Fruit fly (Drosophila melanogaster) whole organism, wandering third instar larva: ENCODE data around the gene CG10993.

Experiments used
- Abd-B ChIP-seq: fragments of >200 bp; optimal IDR thresholded peaks from 2 replicates; lab custom pipeline; 2017; ENCODE audit warnings: missing biosample characterization, missing genetic modification characterization
- CG32264 ChIP-seq: fragments of 200-800 bp; sonication (Bioruptor generic); optimal IDR thresholded peaks from 2 replicates; lab custom pipeline; 2016; ENCODE audit warnings: missing biosample characterization, missing genetic modification characterization
- CG9705 ChIP-seq: fragments of 200-800 bp; sonication (Bioruptor generic); optimal IDR thresholded peaks from 2 replicates; lab custom pipeline; 2018; ENCODE audit warnings: missing biosample characterization, mild to moderate bottlenecking, missing genetic modification characterization
- CrebA ChIP-seq: fragments of 200-800 bp; sonication (Bioruptor generic); optimal IDR thresholded peaks from 2 replicates; lab custom pipeline; 2016; ENCODE audit warnings: missing biosample characterization, mild to moderate bottlenecking, missing genetic modification characterization, borderline replicate concordance
- Dfd ChIP-seq: fragments of >200 bp; optimal IDR thresholded peaks from 2 replicates; lab custom pipeline; 2017; ENCODE audit warnings: missing biosample characterization, missing genetic modification characterization
- Dif ChIP-seq: fragments of 200-275, 200-300 bp; sonication (Bioruptor generic); optimal IDR thresholded peaks from 2 replicates; lab custom pipeline; 2018; ENCODE audit warnings: missing biosample characterization, missing genetic modification characterization; ENCODE audit not compliant: partially characterized antibody
- GATAd ChIP-seq: sonication (Bioruptor generic); optimal IDR thresholded peaks from 2 replicates; lab custom pipeline; 2016; ENCODE audit warnings: missing biosample characterization, missing genetic modification characterization
- HLH106 ChIP-seq: fragments of 200-800 bp; optimal IDR thresholded peaks from 3 replicates; lab custom pipeline; 2019; ENCODE audit warnings: missing biosample characterization, mild to moderate bottlenecking, missing genetic modification characterization, moderate library complexity
- Hnf4 ChIP-seq: fragments of 200-800 bp; sonication (Bioruptor generic); optimal IDR thresholded peaks from 2 replicates; lab custom pipeline; 2016; ENCODE audit warnings: missing biosample characterization, mild to moderate bottlenecking, missing genetic modification characterization
- Hr78 ChIP-seq: fragments of >200 bp; optimal IDR thresholded peaks from 2 replicates; lab custom pipeline; 2017; ENCODE audit warnings: missing biosample characterization, missing genetic modification characterization
- Hr83 ChIP-seq: fragments of 200-300 bp; sonication (Bioruptor generic); optimal IDR thresholded peaks from 2 replicates; lab custom pipeline; 2016; ENCODE audit warnings: missing biosample characterization, mild to moderate bottlenecking, missing genetic modification characterization, moderate library complexity; ENCODE audit not compliant: poor library complexity, severe bottlenecking
- Jra ChIP-seq: sonication (Bioruptor generic); optimal IDR thresholded peaks from 2 replicates; lab custom pipeline; 2016; ENCODE audit warnings: missing biosample characterization, missing genetic modification characterization
- Mio ChIP-seq: sonication (Bioruptor generic); optimal IDR thresholded peaks from 2 replicates; lab custom pipeline; 2016; ENCODE audit warnings: missing biosample characterization, missing genetic modification characterization
- Myc ChIP-seq: fragments of >200 bp; optimal IDR thresholded peaks from 2 replicates; lab custom pipeline; 2017
- N ChIP-seq: fragments of >200 bp; optimal IDR thresholded peaks from 2 replicates; lab custom pipeline; 2018; ENCODE audit warnings: missing biosample characterization, missing external identifiers, missing genetic modification characterization
- OdsH ChIP-seq: fragments of 200-800 bp; sonication (Bioruptor generic); optimal IDR thresholded peaks from 2 replicates; lab custom pipeline; 2016; ENCODE audit warnings: missing biosample characterization, mild to moderate bottlenecking, missing genetic modification characterization
- Rel ChIP-seq, 2 experiments: fragments of 200-800 bp; sonication (Bioruptor generic) in 1 of 2; optimal IDR thresholded peaks; 2 replicates in 1 of 2; 3 replicates in 1 of 2; lab custom pipeline; 2016 to 2019; ENCODE audit warnings: mild to moderate bottlenecking in 2 of 2, missing biosample characterization in 2 of 2, missing genetic modification characterization in 2 of 2, moderate library complexity in 1 of 2
- Sp1 ChIP-seq: fragments of 200-800 bp; sonication (Bioruptor generic); optimal IDR thresholded peaks from 3 replicates; lab custom pipeline; 2019; ENCODE audit warnings: missing biosample characterization, mild to moderate bottlenecking, missing genetic modification characterization, moderate library complexity
- Vsx2 ChIP-seq: fragments of 200-300, 225-300 bp; sonication (Bioruptor generic); optimal IDR thresholded peaks from 2 replicates; lab custom pipeline; 2018; ENCODE audit warnings: missing biosample characterization, missing genetic modification characterization; ENCODE audit not compliant: partially characterized antibody
- br ChIP-seq: fragments of 200-800 bp; sonication (Bioruptor generic); optimal IDR thresholded peaks from 2 replicates; lab custom pipeline; 2016; ENCODE audit warnings: missing biosample characterization, missing genetic modification characterization
- brk ChIP-seq: fragments of 200-800 bp; sonication (Bioruptor generic); optimal IDR thresholded peaks from 2 replicates; lab custom pipeline; 2016; ENCODE audit warnings: missing biosample characterization, mild to moderate bottlenecking, missing genetic modification characterization
- dl ChIP-seq, 2 experiments: fragments of 175-275, 200-275 bp in 1 of 2; fragments of 200-275 bp in 1 of 2; sonication (Bioruptor generic); optimal IDR thresholded peaks; lab custom pipeline; 2018; ENCODE audit warnings: mild to moderate bottlenecking in 2 of 2, missing biosample characterization in 2 of 2, missing genetic modification characterization in 2 of 2, moderate library complexity in 2 of 2; ENCODE audit not compliant: partially characterized antibody in 2 of 2, insufficient read depth in 1 of 2
- dmrt93B ChIP-seq: fragments of 200-800 bp; sonication (Bioruptor generic); optimal IDR thresholded peaks from 2 replicates; lab custom pipeline; 2018; ENCODE audit warnings: missing biosample characterization, mild to moderate bottlenecking, missing genetic modification characterization
- dsf ChIP-seq: sonication (Bioruptor generic); optimal IDR thresholded peaks from 2 replicates; lab custom pipeline; 2016; ENCODE audit warnings: missing biosample characterization, missing genetic modification characterization, borderline replicate concordance
- ey ChIP-seq: fragments of 200-800 bp; sonication (Bioruptor generic); optimal IDR thresholded peaks from 2 replicates; lab custom pipeline; 2016; ENCODE audit warnings: missing biosample characterization, missing genetic modification characterization
- foxo ChIP-seq, 2 experiments: fragments of 200-800 bp; sonication (Bioruptor generic); optimal IDR thresholded peaks; 2 replicates in 1 of 2; 3 replicates in 1 of 2; lab custom pipeline; 2016 to 2017; ENCODE audit warnings: missing biosample characterization in 2 of 2, missing genetic modification characterization in 2 of 2
- fru ChIP-seq: fragments of 200-800 bp; sonication (Bioruptor generic); optimal IDR thresholded peaks from 3 replicates; lab custom pipeline; 2016; ENCODE audit warnings: missing biosample characterization, mild to moderate bottlenecking, missing genetic modification characterization
- h ChIP-seq: fragments of 200-800 bp; sonication (Bioruptor generic); optimal IDR thresholded peaks from 3 replicates; lab custom pipeline; 2016; ENCODE audit warnings: missing biosample characterization, mild to moderate bottlenecking, missing genetic modification characterization
- jim ChIP-seq: fragments of 175-275, 200-325 bp; sonication (Bioruptor generic); optimal IDR thresholded peaks from 2 replicates; lab custom pipeline; 2016; ENCODE audit warnings: missing biosample characterization, mild to moderate bottlenecking, missing genetic modification characterization
- lola ChIP-seq: fragments of >200 bp; optimal IDR thresholded peaks from 2 replicates; lab custom pipeline; 2017; ENCODE audit warnings: missing biosample characterization, missing genetic modification characterization
- pan ChIP-seq: fragments of >200 bp; optimal IDR thresholded peaks from 2 replicates; lab custom pipeline; 2017
- psq ChIP-seq: fragments of 200-800 bp; sonication (Bioruptor generic); optimal IDR thresholded peaks from 3 replicates; lab custom pipeline; 2017; ENCODE audit warnings: missing biosample characterization, mild to moderate bottlenecking, missing genetic modification characterization, moderate library complexity
- rgr ChIP-seq: fragments of 200-800 bp; sonication (Bioruptor generic); optimal IDR thresholded peaks from 3 replicates; lab custom pipeline; 2016; ENCODE audit warnings: missing biosample characterization, mild to moderate bottlenecking, missing genetic modification characterization
- sage ChIP-seq: fragments of 200-800 bp; sonication (Bioruptor generic); optimal IDR thresholded peaks from 2 replicates; lab custom pipeline; 2016; ENCODE audit warnings: missing biosample characterization, mild to moderate bottlenecking, missing genetic modification characterization
- sv ChIP-seq: fragments of 200-800 bp; sonication (Bioruptor generic); optimal IDR thresholded peaks from 3 replicates; lab custom pipeline; 2016; ENCODE audit warnings: missing biosample characterization, missing genetic modification characterization
- tai ChIP-seq: sonication (Bioruptor generic); optimal IDR thresholded peaks from 2 replicates; lab custom pipeline; 2016; ENCODE audit warnings: missing biosample characterization, missing genetic modification characterization
- usp ChIP-seq: fragments of >200 bp; optimal IDR thresholded peaks from 2 replicates; lab custom pipeline; 2017; ENCODE audit warnings: missing biosample characterization, missing genetic modification characterization
- woc ChIP-seq: sonication (Bioruptor generic); optimal IDR thresholded peaks from 2 replicates; lab custom pipeline; 2016; ENCODE audit warnings: missing biosample characterization, mild to moderate bottlenecking, missing genetic modification characterization

CG10993 gene

DNA sequence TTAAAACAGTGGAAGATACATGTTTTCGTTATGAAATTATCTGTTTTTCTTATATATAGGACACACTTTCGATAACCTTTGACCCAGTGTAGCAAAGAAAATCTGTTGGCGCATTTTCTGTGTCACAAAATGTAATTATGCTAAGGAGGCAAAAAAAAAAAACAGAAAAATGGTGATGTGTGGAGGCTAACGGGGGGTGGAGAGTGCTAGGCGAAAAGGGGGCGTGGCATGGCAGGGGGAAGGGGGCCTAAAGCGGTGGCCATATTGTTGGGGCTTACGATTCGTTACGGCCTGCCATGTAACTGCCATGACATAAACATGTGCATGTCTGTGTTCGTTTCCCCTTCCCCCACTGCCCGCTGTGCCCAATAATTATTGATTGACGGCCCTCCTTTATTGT, 25.7 kb downstream of the CG10993 start:
- no peak for TF ChIP-seq br
- no peak for TF ChIP-seq Hr78 (GFP tag; lab: Kevin White, UChicago)
- no peak for TF ChIP-seq woc (GFP tag; lab: Kevin White, UChicago)
- TF ChIP-seq dsf (GFP tag; lab: Kevin White, UChicago): no peak
- no peak for TF ChIP-seq Abd-B (GFP tag; lab: Kevin White, UChicago)
- TF ChIP-seq Dif (GFP tag; lab: Kevin White, UChicago): no peak
- no peak for TF ChIP-seq rgr (GFP tag; lab: Kevin White, UChicago)
- TF ChIP-seq h (GFP tag; lab: Kevin White, UChicago): no peak
- no peak for TF ChIP-seq Mio (GFP tag; lab: Kevin White, UChicago)
- TF ChIP-seq pan (lab: Kevin White, UChicago): no peak
- no peak for TF ChIP-seq foxo (GFP tag; optimal IDR thresholded peaks at IDR 0.05; lab: Kevin White, UChicago)
- no peak for TF ChIP-seq CG9705 (GFP tag; lab: Kevin White, UChicago)

DNA sequence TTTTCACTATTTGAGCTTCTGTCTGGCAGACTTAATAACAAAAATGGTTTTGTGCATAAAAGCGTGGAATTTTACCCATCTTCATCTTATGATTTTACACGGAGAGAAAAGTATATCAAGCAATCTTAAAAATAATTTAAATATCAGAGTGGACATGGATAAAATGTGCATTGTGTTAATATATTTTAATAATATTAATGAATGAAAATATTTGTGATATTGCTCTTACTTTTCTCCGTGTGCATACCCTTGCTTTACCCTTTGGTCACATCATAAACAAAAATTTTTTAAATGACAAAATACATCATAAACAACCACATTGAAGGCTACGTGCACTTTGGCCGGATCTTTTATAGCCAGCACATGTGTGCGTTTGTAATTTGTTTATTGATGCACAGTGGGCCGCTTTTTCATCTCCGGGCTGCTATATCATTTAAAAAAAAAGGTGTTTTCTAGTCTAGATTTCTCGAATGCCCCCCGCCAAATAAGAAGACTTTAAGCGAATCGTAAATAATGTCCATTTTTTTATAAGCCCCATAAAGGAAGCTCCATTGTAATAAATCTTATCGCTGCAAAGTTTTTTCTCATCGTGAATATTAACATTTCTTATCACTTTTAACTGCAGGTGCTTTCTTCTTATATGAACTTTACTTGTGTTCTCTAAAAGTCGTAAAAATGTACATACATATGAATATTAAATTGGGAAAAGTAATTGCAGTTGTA, 26.4 kb downstream of the CG10993 start:
- TF ChIP-seq brk (GFP tag; lab: Kevin White, UChicago): no peak
- no peak for TF ChIP-seq Mio (GFP tag; lab: Kevin White, UChicago)
- peak; percentile 34 for TF ChIP-seq h (GFP tag; lab: Kevin White, UChicago)
- peak; percentile 2 for TF ChIP-seq OdsH (GFP tag; lab: Kevin White, UChicago)
- TF ChIP-seq CrebA: no peak
- TF ChIP-seq Sp1 (GFP tag; lab: Kevin White, UChicago): peak; percentile 15
- TF ChIP-seq HLH106 (tag; lab: Kevin White, UChicago): peak; percentile 3
- TF ChIP-seq fru: peak; percentile 37
- TF ChIP-seq rgr (GFP tag; lab: Kevin White, UChicago): peak; percentile 28
- TF ChIP-seq dsf (GFP tag; lab: Kevin White, UChicago): no peak
- TF ChIP-seq ey (GFP tag; lab: Kevin White, UChicago): peak; percentile 30
- TF ChIP-seq foxo (GFP tag; optimal IDR thresholded peaks at IDR 0.05; lab: Kevin White, UChicago): peak in 1 of 2 experiments; percentile 31
- TF ChIP-seq psq (GFP tag; lab: Kevin White, UChicago): peak; percentile 20
- TF ChIP-seq, all 38 proteins: peak for 9

DNA sequence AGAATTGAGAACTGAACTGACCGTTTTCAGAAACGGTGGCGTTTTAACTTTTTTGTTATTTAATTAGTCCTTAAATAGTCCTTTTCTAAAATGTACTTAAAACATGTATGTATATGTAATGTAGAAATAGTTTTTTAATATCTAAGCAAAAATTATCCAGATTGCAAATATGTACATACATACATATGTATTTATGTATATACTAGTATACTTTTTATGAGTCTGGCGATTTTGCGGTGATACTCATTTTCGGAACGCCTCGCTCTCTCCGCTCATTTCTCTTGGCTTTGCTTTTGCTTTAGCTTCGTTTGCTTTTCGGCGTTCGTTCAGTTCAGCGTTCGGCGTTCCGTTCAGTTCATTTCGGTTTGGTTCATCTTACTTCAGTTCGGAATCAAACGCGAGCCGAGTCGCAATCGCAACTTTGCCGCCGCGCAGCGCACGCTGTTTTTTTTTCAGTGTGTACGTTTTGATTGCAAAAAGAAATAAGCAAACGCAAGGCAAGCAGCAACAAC, 28.5 kb downstream of the CG10993 start, which contains the start of gene rdgB:
TSS of gene rdgB (plus strand) at position 381 of the 512 bp plus-strand sequence.
- no peak for TF ChIP-seq brk (GFP tag; lab: Kevin White, UChicago)
- TF ChIP-seq Rel (GFP tag; optimal IDR thresholded peaks at IDR 0.05; lab: Kevin White, UChicago): no peak
- peak; percentile 56 for TF ChIP-seq Rel (tag; optimal IDR thresholded peaks at IDR 0.05; lab: Kevin White, UChicago)
- TF ChIP-seq woc (GFP tag; lab: Kevin White, UChicago): peak; percentile 70
- no peak for TF ChIP-seq dsf (GFP tag; lab: Kevin White, UChicago)
- TF ChIP-seq jim (GFP tag; lab: Kevin White, UChicago): no peak
- no peak for TF ChIP-seq Abd-B (GFP tag; lab: Kevin White, UChicago)
- TF ChIP-seq tai (GFP tag; lab: Kevin White, UChicago): no peak
- TF ChIP-seq Hr78 (GFP tag; lab: Kevin White, UChicago): no peak
- peak; percentile 84 for TF ChIP-seq dmrt93B (GFP tag; lab: Kevin White, UChicago)
- TF ChIP-seq Vsx2 (GFP tag; lab: Kevin White, UChicago): no peak
- peak; percentile 8 for TF ChIP-seq Hr83 (GFP tag; lab: Kevin White, UChicago)
- TF ChIP-seq lola: no peak
- peak; percentile 65 for TF ChIP-seq rgr (GFP tag; lab: Kevin White, UChicago)
- TF ChIP-seq GATAd: no peak
- peak; percentile 57 for TF ChIP-seq ey (GFP tag; lab: Kevin White, UChicago)
- no peak for TF ChIP-seq Myc (lab: Kevin White, UChicago)
- peak; percentile 72 for TF ChIP-seq fru
- TF ChIP-seq CG32264 (GFP tag; lab: Kevin White, UChicago): no peak
- peak in 1 of 2 experiments; percentile 82 for TF ChIP-seq foxo (GFP tag; optimal IDR thresholded peaks at IDR 0.05; lab: Kevin White, UChicago)
- TF ChIP-seq CG9705 (GFP tag; lab: Kevin White, UChicago): peak; percentile 70
- TF ChIP-seq Dfd: no peak
- TF ChIP-seq usp (GFP tag; lab: Kevin White, UChicago): no peak
- peak; percentile 31 for TF ChIP-seq sage (GFP tag; lab: Kevin White, UChicago)
- TF ChIP-seq OdsH (GFP tag; lab: Kevin White, UChicago): peak; percentile 80
- peak; percentile 89 for TF ChIP-seq psq (GFP tag; lab: Kevin White, UChicago)
- peak; percentile 77 for TF ChIP-seq h (GFP tag; lab: Kevin White, UChicago)
- TF ChIP-seq Mio (GFP tag; lab: Kevin White, UChicago): no peak
- TF ChIP-seq pan (lab: Kevin White, UChicago): no peak
- peak; percentile 89 for TF ChIP-seq HLH106 (tag; lab: Kevin White, UChicago)
- no peak for TF ChIP-seq CrebA
- no peak for TF ChIP-seq dl (GFP tag; optimal IDR thresholded peaks at IDR 0.05; lab: Kevin White, UChicago; ENCODE audit: insufficient read depth in 1 of 2, partially characterized antibody in 2 of 2)
- peak; percentile 46 for TF ChIP-seq Dif (GFP tag; lab: Kevin White, UChicago)
- TF ChIP-seq Jra (GFP tag; lab: Kevin White, UChicago): no peak
- TF ChIP-seq Sp1 (GFP tag; lab: Kevin White, UChicago): peak; percentile 81
- peak; percentile 58 for TF ChIP-seq Hnf4 (GFP tag; lab: Kevin White, UChicago)
- TF ChIP-seq br: peak; percentile 37
- peak; percentile 78 for TF ChIP-seq sv (GFP tag; lab: Kevin White, UChicago)
- no peak for TF ChIP-seq N (GFP tag; lab: Kevin White, UChicago)
- TF ChIP-seq, all 38 proteins: peak for 19
